Fruit fly (Drosophila melanogaster) whole organism, adult: ENCODE data around the gene Adgf-B.

Experiments used
- CG12768 ChIP-seq: fragments of 200-800 bp; sonication (Bioruptor generic); optimal IDR thresholded peaks from 2 replicates; lab custom pipeline; 2017; ENCODE audit warnings: missing biosample characterization, missing genetic modification characterization, mild to moderate bottlenecking, moderate library complexity, missing genetic modification reagents
- CG14711 ChIP-seq: fragments of 200-800 bp; sonication (Bioruptor generic); optimal IDR thresholded peaks from 2 replicates; lab custom pipeline; 2018; ENCODE audit warnings: missing biosample characterization, mild to moderate bottlenecking, missing genetic modification characterization, moderate library complexity
- CG1620 ChIP-seq: fragments of 200-800 bp; sonication (Bioruptor generic); optimal IDR thresholded peaks from 2 replicates; lab custom pipeline; 2016; ENCODE audit warnings: missing biosample characterization, missing genetic modification characterization
- Clk ChIP-seq: fragments of 200-800 bp; sonication (Bioruptor generic); optimal IDR thresholded peaks from 2 replicates; lab custom pipeline; 2017; ENCODE audit warnings: missing biosample characterization, missing genetic modification characterization
- Crg-1 ChIP-seq: fragments of 200-800 bp; sonication (Bioruptor generic); optimal IDR thresholded peaks from 2 replicates; lab custom pipeline; 2016; ENCODE audit warnings: missing biosample characterization, missing genetic modification characterization
- Mnt ChIP-seq: fragments of 200-800 bp; sonication (Bioruptor generic); optimal IDR thresholded peaks from 2 replicates; lab custom pipeline; 2016; ENCODE audit warnings: missing biosample characterization, mild to moderate bottlenecking, missing genetic modification characterization
- bab1 ChIP-seq: fragments of 200-800 bp; sonication (Bioruptor generic); optimal IDR thresholded peaks from 3 replicates; lab custom pipeline; 2019; ENCODE audit warnings: missing biosample characterization, mild to moderate bottlenecking, missing genetic modification characterization, moderate library complexity
- cnc ChIP-seq, 2 experiments: fragments of >200 bp; optimal IDR thresholded peaks; 2 replicates each; lab custom pipeline; 2017
- kay ChIP-seq: fragments of 200-800 bp; sonication (Bioruptor generic); peaks from one replicate; lab custom pipeline; 2016; ENCODE audit warnings: missing biosample characterization, missing genetic modification characterization, borderline replicate concordance
- ovo ChIP-seq: fragments of 200-800 bp; sonication (Bioruptor generic); optimal IDR thresholded peaks from 2 replicates; lab custom pipeline; 2016; ENCODE audit warnings: missing biosample characterization, missing genetic modification characterization
- pad ChIP-seq: fragments of 200-800 bp; sonication (Bioruptor generic); optimal IDR thresholded peaks from 3 replicates; lab custom pipeline; 2017; ENCODE audit warnings: missing biosample characterization, missing genetic modification characterization, mild to moderate bottlenecking, moderate library complexity, missing genetic modification reagents
- tj ChIP-seq: fragments of 200-800 bp; sonication (Bioruptor generic); optimal IDR thresholded peaks from 3 replicates; lab custom pipeline; 2017; ENCODE audit warnings: missing biosample characterization, mild to moderate bottlenecking, missing genetic modification characterization, moderate library complexity
- toe ChIP-seq: fragments of 200-800 bp; sonication (Bioruptor generic); optimal IDR thresholded peaks from 2 replicates; lab custom pipeline; 2016; ENCODE audit warnings: missing biosample characterization, missing genetic modification characterization

- TF ChIP-seq tj (GFP tag; lab: Kevin White, UChicago), result peak; percentile 70
- no peak for TF ChIP-seq cnc (optimal IDR thresholded peaks at IDR 0.05; lab: Kevin White, UChicago)
- no peak for TF ChIP-seq ovo (GFP tag; lab: Kevin White, UChicago)
- peak; percentile 20 for TF ChIP-seq bab1 (GFP tag; lab: Kevin White, UChicago)
- TF ChIP-seq kay (GFP tag; lab: Kevin White, UChicago), result peak; percentile 96
- no peak for TF ChIP-seq pad (GFP tag; lab: Kevin White, UChicago)
- TF ChIP-seq CG12768 (GFP tag; lab: Kevin White, UChicago), result no peak
- no peak for TF ChIP-seq Mnt (GFP tag; lab: Kevin White, UChicago)
- TF ChIP-seq Clk (GFP tag; lab: Kevin White, UChicago), result no peak
- no peak for TF ChIP-seq CG14711 (tag; lab: Kevin White, UChicago)
- peak; percentile 3 for TF ChIP-seq toe (GFP tag; lab: Kevin White, UChicago)
- no peak for TF ChIP-seq Crg-1
- no peak for TF ChIP-seq CG1620 (GFP tag; lab: Kevin White, UChicago)
Observed at dm6 chr3L:17740471-17740870, 9.9 kb downstream of the Adgf-B start, which contains the start of gene CG7460.
